Fruit fly (Drosophila melanogaster) whole organism, adult: Measurements from ENCODE around the gene glu.
A peak's percentile ranks its signal among the peaks of the same experiment; 100 is the strongest.

Source experiments
- CG11617 ChIP-seq: fragments of 200-800 bp; sonication (Bioruptor generic); optimal IDR thresholded peaks from 2 replicates; lab custom pipeline; 2017; ENCODE audit warnings: mild to moderate bottlenecking, missing biosample characterization, missing genetic modification reagents, missing genetic modification characterization
- CG12768 ChIP-seq: fragments of 200-800 bp; sonication (Bioruptor generic); optimal IDR thresholded peaks from 2 replicates; lab custom pipeline; 2017; ENCODE audit warnings: missing biosample characterization, missing genetic modification characterization, mild to moderate bottlenecking, moderate library complexity, missing genetic modification reagents
- CG14711 ChIP-seq: fragments of 200-800 bp; sonication (Bioruptor generic); optimal IDR thresholded peaks from 2 replicates; lab custom pipeline; 2018; ENCODE audit warnings: missing biosample characterization, mild to moderate bottlenecking, missing genetic modification characterization, moderate library complexity
- CG1620 ChIP-seq: fragments of 200-800 bp; sonication (Bioruptor generic); optimal IDR thresholded peaks from 2 replicates; lab custom pipeline; 2016; ENCODE audit warnings: missing biosample characterization, missing genetic modification characterization
- CG33017 ChIP-seq: fragments of 200-800 bp; sonication (Bioruptor generic); optimal IDR thresholded peaks from 2 replicates; lab custom pipeline; 2018; ENCODE audit warnings: missing biosample characterization, mild to moderate bottlenecking, missing genetic modification characterization, moderate library complexity
- CG5204 ChIP-seq: fragments of 200-800 bp; sonication (Bioruptor generic); optimal IDR thresholded peaks from 2 replicates; lab custom pipeline; 2016; ENCODE audit warnings: missing biosample characterization, missing genetic modification characterization
- CG7045 ChIP-seq: fragments of 200-800 bp; sonication (Bioruptor generic); optimal IDR thresholded peaks from 2 replicates; lab custom pipeline; 2017; ENCODE audit warnings: missing biosample characterization, mild to moderate bottlenecking, missing genetic modification characterization
- CG7101 ChIP-seq: fragments of 200-800 bp; sonication (Bioruptor generic); optimal IDR thresholded peaks from 2 replicates; lab custom pipeline; 2018; ENCODE audit warnings: missing biosample characterization, mild to moderate bottlenecking, missing genetic modification characterization, moderate library complexity
- Clk ChIP-seq: fragments of 200-800 bp; sonication (Bioruptor generic); optimal IDR thresholded peaks from 2 replicates; lab custom pipeline; 2017; ENCODE audit warnings: missing biosample characterization, missing genetic modification characterization
- Crg-1 ChIP-seq: fragments of 200-800 bp; sonication (Bioruptor generic); optimal IDR thresholded peaks from 2 replicates; lab custom pipeline; 2016; ENCODE audit warnings: missing biosample characterization, missing genetic modification characterization
- Hr96 ChIP-seq: fragments of 200-800 bp; sonication (Bioruptor generic); optimal IDR thresholded peaks from 2 replicates; lab custom pipeline; 2016; ENCODE audit warnings: missing biosample characterization, missing genetic modification characterization
- Mnt ChIP-seq: fragments of 200-800 bp; sonication (Bioruptor generic); optimal IDR thresholded peaks from 2 replicates; lab custom pipeline; 2016; ENCODE audit warnings: missing biosample characterization, mild to moderate bottlenecking, missing genetic modification characterization
- bab1 ChIP-seq: fragments of 200-800 bp; sonication (Bioruptor generic); optimal IDR thresholded peaks from 3 replicates; lab custom pipeline; 2019; ENCODE audit warnings: missing biosample characterization, mild to moderate bottlenecking, missing genetic modification characterization, moderate library complexity
- cic ChIP-seq: fragments of 200-800 bp; sonication (Bioruptor generic); optimal IDR thresholded peaks from 2 replicates; lab custom pipeline; 2017; ENCODE audit warnings: missing biosample characterization, mild to moderate bottlenecking, missing genetic modification characterization, moderate library complexity
- cnc ChIP-seq, 2 experiments: fragments of >200 bp; optimal IDR thresholded peaks; 2 replicates each; lab custom pipeline; 2017
- kay ChIP-seq: fragments of 200-800 bp; sonication (Bioruptor generic); peaks from one replicate; lab custom pipeline; 2016; ENCODE audit warnings: missing biosample characterization, missing genetic modification characterization, borderline replicate concordance
- ovo ChIP-seq: fragments of 200-800 bp; sonication (Bioruptor generic); optimal IDR thresholded peaks from 2 replicates; lab custom pipeline; 2016; ENCODE audit warnings: missing biosample characterization, missing genetic modification characterization
- pad ChIP-seq: fragments of 200-800 bp; sonication (Bioruptor generic); optimal IDR thresholded peaks from 3 replicates; lab custom pipeline; 2017; ENCODE audit warnings: missing biosample characterization, missing genetic modification characterization, mild to moderate bottlenecking, moderate library complexity, missing genetic modification reagents
- tj ChIP-seq: fragments of 200-800 bp; sonication (Bioruptor generic); optimal IDR thresholded peaks from 3 replicates; lab custom pipeline; 2017; ENCODE audit warnings: missing biosample characterization, mild to moderate bottlenecking, missing genetic modification characterization, moderate library complexity
- toe ChIP-seq: fragments of 200-800 bp; sonication (Bioruptor generic); optimal IDR thresholded peaks from 2 replicates; lab custom pipeline; 2016; ENCODE audit warnings: missing biosample characterization, missing genetic modification characterization

The glu gene

dm6 chr2L:16703008-16703510 lies 35.1 kb downstream of the glu start:
- no peak for TF ChIP-seq Crg-1 (GFP tag; lab: Kevin White, UChicago)
- TF ChIP-seq CG12768 = no peak
- peak; percentile 6 for TF ChIP-seq bab1

- TF ChIP-seq Mnt (GFP tag; lab: Kevin White, UChicago) (peak; percentile 2), pad (GFP tag; lab: Kevin White, UChicago) (no peak)
These were observed 47.6 kb downstream of the glu start for dm6 chr2L:16690619-16690908.

DNA sequence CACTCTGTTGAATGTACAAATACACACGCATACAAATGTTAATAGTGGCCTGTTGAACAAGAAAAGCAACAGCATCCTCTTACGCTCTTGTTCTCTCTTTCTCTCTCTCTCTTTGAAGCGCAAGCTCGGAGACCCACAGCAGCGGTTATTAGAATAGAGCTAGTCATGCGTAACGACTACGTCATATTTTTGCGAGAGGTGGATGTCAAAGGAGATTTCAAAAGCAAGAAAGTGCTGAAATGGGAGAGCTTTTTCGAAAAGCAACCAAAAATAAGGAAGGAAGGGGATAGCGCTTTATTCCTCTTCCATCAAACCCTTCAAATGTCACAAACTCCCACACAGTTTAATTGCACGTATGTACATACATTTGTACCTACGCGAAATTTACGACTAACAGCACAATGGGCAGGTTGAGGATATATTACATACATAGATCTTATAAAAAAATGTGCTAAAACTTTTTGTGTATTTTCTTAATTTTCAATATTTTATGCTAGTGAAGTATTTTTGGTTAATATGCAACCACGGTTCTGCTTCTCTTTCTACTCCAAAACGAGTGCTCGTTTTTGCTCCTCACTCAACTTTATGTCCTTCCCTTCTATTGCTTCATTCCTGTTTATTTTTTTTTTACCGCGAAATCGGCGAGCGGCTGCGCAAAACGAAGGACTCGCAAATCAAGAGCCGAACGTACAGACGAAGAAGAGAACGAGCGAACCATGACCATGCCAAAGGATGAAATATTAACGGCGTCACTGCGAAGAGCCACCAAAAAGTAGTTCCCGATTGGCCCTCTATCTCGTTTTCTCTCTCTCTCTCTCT lies 48.2 kb downstream of the glu start:
- TF ChIP-seq CG5204 (peak; percentile 32), toe (GFP tag; lab: Kevin White, UChicago) (no peak), kay (GFP tag; lab: Kevin White, UChicago) (peak; percentile 85)

DNA sequence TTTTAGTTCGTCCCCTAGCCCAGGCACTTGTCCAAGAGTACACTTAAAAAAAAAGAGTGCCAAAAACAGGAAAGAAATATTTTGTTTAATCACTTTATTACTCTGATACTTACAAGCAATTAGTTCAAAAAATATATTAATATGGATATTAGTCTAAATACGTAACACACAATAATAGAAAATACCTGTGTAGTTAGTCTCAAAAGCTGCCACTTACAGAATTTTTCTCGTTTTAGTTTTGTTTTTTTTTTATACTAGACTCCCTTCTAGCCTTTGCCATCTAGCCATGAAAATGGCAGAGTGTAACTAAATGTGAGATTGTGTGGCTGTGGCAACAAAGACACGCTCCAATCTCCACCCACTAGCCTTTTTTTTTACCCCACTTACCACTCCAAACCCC lies 50.3 kb downstream of the glu start:
- TF ChIP-seq CG1620 (GFP tag; lab: Kevin White, UChicago) = no peak

DNA sequence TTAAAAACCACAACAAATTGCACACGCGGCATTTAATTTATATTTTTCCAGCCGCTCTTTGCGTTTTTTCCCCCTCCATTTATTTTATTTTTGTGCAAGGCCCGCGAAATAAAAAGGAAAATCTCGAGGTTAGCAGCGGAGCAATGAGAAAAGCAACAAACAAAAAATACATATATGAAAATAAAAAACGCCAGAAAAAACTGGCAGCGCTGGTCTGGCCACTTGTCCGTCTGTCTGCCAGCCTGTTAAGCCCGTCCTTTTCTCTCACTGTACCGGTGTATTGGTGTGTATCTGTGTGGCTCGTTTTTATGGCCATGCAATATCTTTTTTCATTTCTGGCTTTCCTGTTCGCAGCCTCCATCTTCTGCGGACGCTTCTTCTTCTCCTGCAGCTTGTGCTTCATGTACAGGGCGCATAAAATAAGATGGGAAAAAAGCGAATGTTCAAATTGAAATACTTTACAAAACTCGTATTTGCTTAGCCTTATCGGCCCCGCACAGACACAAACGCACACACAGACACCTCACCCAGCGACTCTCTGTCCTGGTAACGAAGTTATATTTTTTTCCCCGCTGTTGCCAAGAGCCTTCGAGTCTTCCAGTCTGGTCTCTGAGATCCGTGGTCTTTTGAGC lies 51.7 kb downstream of the glu start:
- TF ChIP-seq ovo (GFP tag; lab: Kevin White, UChicago) = no peak
- TF ChIP-seq tj (GFP tag; lab: Kevin White, UChicago) = peak; percentile 96

- TF ChIP-seq CG11617 (GFP tag; lab: Kevin White, UChicago) = no peak
These were observed 52.6 kb downstream of the glu start for dm6 chr2L:16685612-16685912.

- TF ChIP-seq CG5204 (no peak), cnc (optimal IDR thresholded peaks at IDR 0.05; lab: Kevin White, UChicago) (no peak), bab1 (peak; percentile 38), ovo (GFP tag; lab: Kevin White, UChicago) (no peak), cic (GFP tag; lab: Kevin White, UChicago) (peak; percentile 25), Hr96 (no peak), CG7101 (tag; lab: Kevin White, UChicago) (peak; percentile 40), Crg-1 (GFP tag; lab: Kevin White, UChicago) (no peak), kay (GFP tag; lab: Kevin White, UChicago) (peak; percentile 28), CG12768 (no peak), Mnt (GFP tag; lab: Kevin White, UChicago) (no peak), pad (GFP tag; lab: Kevin White, UChicago) (peak; percentile 4), CG7045 (GFP tag; lab: Kevin White, UChicago) (no peak), CG14711 (tag; lab: Kevin White, UChicago) (peak; percentile 39), tj (GFP tag; lab: Kevin White, UChicago) (peak; percentile 2), CG33017 (no peak), toe (GFP tag; lab: Kevin White, UChicago) (no peak), CG1620 (GFP tag; lab: Kevin White, UChicago) (no peak), CG11617 (GFP tag; lab: Kevin White, UChicago) (peak; percentile 10), Clk (no peak)
These were observed 53.1 kb downstream of the glu start for dm6 chr2L:16684908-16685611.
